Comparison of ENCODE assay signal across 8 worm cellular contexts in the genomic region with DNA sequence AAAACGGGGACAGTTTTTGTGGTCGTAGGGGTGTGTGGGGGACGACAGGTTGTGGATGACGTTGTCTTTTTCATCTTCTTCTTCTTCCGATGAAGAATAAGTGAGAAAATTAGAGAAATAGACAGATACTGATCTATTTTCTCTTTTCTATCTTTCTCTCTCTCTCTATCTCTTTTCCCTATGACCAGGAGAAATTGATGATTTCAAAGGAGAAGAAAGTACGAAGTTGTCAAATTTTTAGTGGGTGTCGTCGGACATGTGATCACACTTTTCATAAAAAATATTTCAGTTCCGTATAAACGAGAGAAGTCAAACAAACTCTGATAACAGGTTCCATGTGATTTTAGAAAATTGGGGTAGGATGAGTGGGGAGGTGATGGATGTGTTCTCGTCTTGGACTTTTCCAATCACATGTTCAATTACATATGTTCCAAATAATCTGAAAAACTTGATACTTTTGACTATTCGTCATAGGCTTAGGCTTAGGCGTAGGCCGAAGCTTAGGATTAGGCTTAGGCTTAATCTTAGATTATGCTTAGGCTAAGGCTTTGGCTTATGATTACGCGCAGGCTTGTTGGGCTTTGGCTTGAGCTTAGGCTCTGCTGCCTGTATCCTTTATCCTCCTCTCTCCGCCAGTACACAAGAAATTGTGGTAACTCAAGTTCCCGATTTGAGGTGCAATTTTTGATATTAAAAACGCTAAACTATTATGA.
TF ChIP-seq lines count a peak whose summit lies in the region.

No protein-coding gene starts in this region.

TF ChIP-seq in whole organism, L1 larva, 84 proteins besides CTCF, POLR2A, EP300 and RAD21 (continues in another document):
- no peak for TF ChIP-seq egl-13 (tag; optimal IDR thresholded peaks at IDR 0.05; lab: Kevin White, UChicago)
- peak; percentile 28 for TF ChIP-seq irx-1 (tag; optimal IDR thresholded peaks at IDR 0.05; lab: Kevin White, UChicago)
- peak; percentile 50 for TF ChIP-seq nhr-47 (tag; optimal IDR thresholded peaks at IDR 0.05; lab: Kevin White, UChicago)
- no peak for TF ChIP-seq sptf-1 (tag; optimal IDR thresholded peaks at IDR 0.05; lab: Kevin White, UChicago)
- no peak for TF ChIP-seq isw-1 (GFP tag; IDR thresholded peaks at IDR 0.05; lab: Robert Waterston, UW)
- no peak for TF ChIP-seq nhr-28 (tag; optimal IDR thresholded peaks at IDR 0.05; lab: Kevin White, UChicago)
- no peak for TF ChIP-seq unc-62 (GFP tag; optimal IDR thresholded peaks at IDR 0.05; lab: Kevin White, UChicago)
- no peak for TF ChIP-seq fos-1 (tag; optimal IDR thresholded peaks at IDR 0.05; lab: Kevin White, UChicago)
- TF ChIP-seq ceh-90 (tag; optimal IDR thresholded peaks at IDR 0.05; lab: Kevin White, UChicago), result no peak
- TF ChIP-seq fkh-4 (tag; optimal IDR thresholded peaks at IDR 0.05; lab: Kevin White, UChicago; ENCODE audit: borderline replicate concordance), result no peak

TF ChIP-seq in whole organism, L2 larva, 48 proteins besides CTCF, POLR2A, EP300 and RAD21 (continues in another document):
- peak; percentile 88 for TF ChIP-seq nhr-25 (tag; optimal IDR thresholded peaks at IDR 0.05; lab: Kevin White, UChicago)
- TF ChIP-seq aly-2 (tag; optimal IDR thresholded peaks at IDR 0.05; lab: Kevin White, UChicago), result no peak
- peak; percentile 30 for TF ChIP-seq nhr-10 (tag; optimal IDR thresholded peaks at IDR 0.05; lab: Kevin White, UChicago)
- TF ChIP-seq R02D3.7 (tag; optimal IDR thresholded peaks at IDR 0.05; lab: Kevin White, UChicago), result no peak
- no peak for TF ChIP-seq elt-1 (tag; optimal IDR thresholded peaks at IDR 0.05; lab: Kevin White, UChicago)
- TF ChIP-seq mab-5 (tag; optimal IDR thresholded peaks at IDR 0.05; lab: Kevin White, UChicago), result no peak
- peak; percentile 67 for TF ChIP-seq sem-4 (tag; optimal IDR thresholded peaks at IDR 0.05; lab: Kevin White, UChicago)
- peak; percentile 23 for TF ChIP-seq nhr-6 (tag; optimal IDR thresholded peaks at IDR 0.05; lab: Kevin White, UChicago)
- TF ChIP-seq crh-2 (tag; optimal IDR thresholded peaks at IDR 0.05; lab: Kevin White, UChicago), result peak; percentile 45
- no peak for TF ChIP-seq ama-1 (optimal IDR thresholded peaks at IDR 0.05; lab: Kevin White, UChicago)
- peak in 1 of 2 experiments; percentile 55 for TF ChIP-seq mdl-1 (tag; optimal IDR thresholded peaks at IDR 0.05; lab: Kevin White, UChicago)

TF ChIP-seq in whole organism, L3 larva, 47 proteins besides CTCF, POLR2A, EP300 and RAD21 (continues in another document):
- TF ChIP-seq pqm-1 (tag; optimal IDR thresholded peaks at IDR 0.05; lab: Kevin White, UChicago) (no peak), nhr-43 (tag; optimal IDR thresholded peaks at IDR 0.05; lab: Kevin White, UChicago; ENCODE audit: poor library complexity, severe bottlenecking) (peak; percentile 79), nfya-1 (tag; optimal IDR thresholded peaks at IDR 0.05; lab: Kevin White, UChicago; ENCODE audit: insufficient read depth) (peak; percentile 38), fos-1 (tag; optimal IDR thresholded peaks at IDR 0.05; lab: Kevin White, UChicago) (no peak), nhr-23 (tag; optimal IDR thresholded peaks at IDR 0.05; lab: Kevin White, UChicago) (peak; percentile 95), eor-1 (tag; optimal IDR thresholded peaks at IDR 0.05; lab: Kevin White, UChicago) (no peak), hmg-11 (tag; optimal IDR thresholded peaks at IDR 0.05; lab: Kevin White, UChicago) (no peak), nhr-28 (tag; optimal IDR thresholded peaks at IDR 0.05; lab: Kevin White, UChicago) (no peak), ceh-16 (tag; optimal IDR thresholded peaks at IDR 0.05; lab: Kevin White, UChicago) (no peak), ceh-9 (tag; optimal IDR thresholded peaks at IDR 0.05; lab: Kevin White, UChicago) (no peak)

TF ChIP-seq in whole organism, L4 larva, 104 proteins besides CTCF, POLR2A, EP300 and RAD21 (continues in another document):
- TF ChIP-seq fos-1 (tag; optimal IDR thresholded peaks at IDR 0.05; lab: Kevin White, UChicago) (no peak), nhr-28 (tag; optimal IDR thresholded peaks at IDR 0.05; lab: Kevin White, UChicago) (peak; percentile 53), lin-13 (GFP tag; optimal IDR thresholded peaks at IDR 0.05; lab: Kevin White, UChicago) (peak; percentile 30), lir-3 (tag; optimal IDR thresholded peaks at IDR 0.05; lab: Kevin White, UChicago) (no peak), spr-1 (tag; optimal IDR thresholded peaks at IDR 0.05; lab: Kevin White, UChicago) (peak; percentile 17), madf-5 (GFP tag; IDR thresholded peaks at IDR 0.05; lab: Robert Waterston, UW) (no peak), nhr-237 (tag; optimal IDR thresholded peaks at IDR 0.05; lab: Kevin White, UChicago) (no peak), unc-62 (GFP tag; optimal IDR thresholded peaks at IDR 0.05 in 1 of 2; lab: Kevin White, UChicago) (peak in 1 of 2 experiments; percentile 79), unc-62 (tag; optimal IDR thresholded peaks at IDR 0.05; lab: Kevin White, UChicago) (no peak), nhr-11 (tag; optimal IDR thresholded peaks at IDR 0.05; lab: Kevin White, UChicago) (peak; percentile 44), hmg-1.1 (GFP tag; IDR thresholded peaks at IDR 0.05; lab: Robert Waterston, UW) (peak; percentile 14; the same call in 1 of the 2 replicates)

TF ChIP-seq in whole organism, early embryonic, 17 proteins besides CTCF, POLR2A, EP300 and RAD21:
- TF ChIP-seq ceh-36 (tag; optimal IDR thresholded peaks at IDR 0.05; lab: Kevin White, UChicago) (peak; percentile 64), hnd-1 (tag; optimal IDR thresholded peaks at IDR 0.05; lab: Kevin White, UChicago) (no peak)

TF ChIP-seq in whole organism, late embryonic, 69 proteins besides CTCF, POLR2A, EP300 and RAD21:
- TF ChIP-seq ceh-18 (tag; optimal IDR thresholded peaks at IDR 0.05; lab: Kevin White, UChicago), result peak; percentile 18
- peak; percentile 60 for TF ChIP-seq dve-1 (tag; optimal IDR thresholded peaks at IDR 0.05; lab: Kevin White, UChicago)
- no peak for TF ChIP-seq pha-4 (tag; optimal IDR thresholded peaks at IDR 0.05; lab: Kevin White, UChicago)
- no peak for TF ChIP-seq pag-3 (tag; optimal IDR thresholded peaks at IDR 0.05; lab: Kevin White, UChicago; ENCODE audit: borderline replicate concordance)
- TF ChIP-seq hlh-30 (tag; optimal IDR thresholded peaks at IDR 0.05; lab: Kevin White, UChicago; ENCODE audit: insufficient read depth), result peak; percentile 13
- no peak for TF ChIP-seq lim-6 (tag; optimal IDR thresholded peaks at IDR 0.05; lab: Kevin White, UChicago)
- peak; percentile 72 for TF ChIP-seq unc-55 (GFP tag; optimal IDR thresholded peaks at IDR 0.05; lab: Kevin White, UChicago)
- no peak for TF ChIP-seq che-1 (tag; optimal IDR thresholded peaks at IDR 0.05; lab: Kevin White, UChicago)
- TF ChIP-seq ceh-19 (GFP tag; optimal IDR thresholded peaks at IDR 0.05; lab: Kevin White, UChicago), result no peak
- TF ChIP-seq hlh-6 (tag; optimal IDR thresholded peaks at IDR 0.05; lab: Kevin White, UChicago), result no peak
- no peak for TF ChIP-seq fax-1 (tag; optimal IDR thresholded peaks at IDR 0.05; lab: Kevin White, UChicago)
- TF ChIP-seq gmeb-2 (tag; optimal IDR thresholded peaks at IDR 0.05; lab: Kevin White, UChicago), result no peak

TF ChIP-seq in whole organism, mixed stage, embryonic, 35 proteins besides CTCF, POLR2A, EP300 and RAD21 (continues in another document):
- no peak for TF ChIP-seq zip-8 (tag; optimal IDR thresholded peaks at IDR 0.05; lab: Kevin White, UChicago)
- no peak for TF ChIP-seq mep-1 (tag; optimal IDR thresholded peaks at IDR 0.05; lab: Kevin White, UChicago)
- TF ChIP-seq ztf-11 (tag; optimal IDR thresholded peaks at IDR 0.05; lab: Kevin White, UChicago), result no peak
- TF ChIP-seq ces-1 (GFP tag; optimal IDR thresholded peaks at IDR 0.05; lab: Kevin White, UChicago), result no peak
- no peak for TF ChIP-seq hlh-1 (tag; optimal IDR thresholded peaks at IDR 0.05; lab: Kevin White, UChicago)
- no peak for TF ChIP-seq ceh-43 (GFP tag; optimal IDR thresholded peaks at IDR 0.05; lab: Kevin White, UChicago)
- TF ChIP-seq unc-62 (GFP tag; optimal IDR thresholded peaks at IDR 0.05; lab: Kevin White, UChicago), result peak; percentile 45
- TF ChIP-seq mls-2 (tag; optimal IDR thresholded peaks at IDR 0.05; lab: Kevin White, UChicago), result no peak
- peak; percentile 64 for TF ChIP-seq blmp-1 (tag; optimal IDR thresholded peaks at IDR 0.05; lab: Kevin White, UChicago)
- TF ChIP-seq elt-1 (tag; optimal IDR thresholded peaks at IDR 0.05; lab: Kevin White, UChicago; ENCODE audit: borderline replicate concordance, insufficient read depth), result peak; percentile 3
- TF ChIP-seq sem-2 (GFP tag; optimal IDR thresholded peaks at IDR 0.05; lab: Kevin White, UChicago), result no peak
- TF ChIP-seq lin-32 (GFP tag; optimal IDR thresholded peaks at IDR 0.05; lab: Kevin White, UChicago), result no peak
- no peak for TF ChIP-seq tbx-8 (GFP tag; optimal IDR thresholded peaks at IDR 0.05; lab: Kevin White, UChicago)
- no peak for TF ChIP-seq snpc-4 (tag; optimal IDR thresholded peaks at IDR 0.05; lab: Kevin White, UChicago)
- TF ChIP-seq bed-3 (GFP tag; optimal IDR thresholded peaks at IDR 0.05; lab: Kevin White, UChicago), result no peak
- peak; percentile 56 for TF ChIP-seq ham-2 (GFP tag; optimal IDR thresholded peaks at IDR 0.05; lab: Kevin White, UChicago)

TF ChIP-seq in whole organism, young adult, 124 proteins besides CTCF, POLR2A, EP300 and RAD21:
- TF ChIP-seq tbp1 (GFP tag; optimal IDR thresholded peaks at IDR 0.05; lab: Kevin White, UChicago) (peak; percentile 7), lin-40 (tag; optimal IDR thresholded peaks at IDR 0.05; lab: Kevin White, UChicago) (peak; percentile 55), ZK185.1 (tag; optimal IDR thresholded peaks at IDR 0.05; lab: Kevin White, UChicago; ENCODE audit: poor library complexity, severe bottlenecking) (peak; percentile 4), Y53F4B.3 (GFP tag; IDR thresholded peaks at IDR 0.05; lab: Robert Waterston, UW) (no peak), ztf-26 (tag; optimal IDR thresholded peaks at IDR 0.05; lab: Kevin White, UChicago) (peak; percentile 78), hlh-12 (tag; optimal IDR thresholded peaks at IDR 0.05; lab: Kevin White, UChicago) (no peak), somi-1 (GFP tag; optimal IDR thresholded peaks at IDR 0.05; lab: Kevin White, UChicago) (peak; percentile 93), Y79H2A.3 (GFP tag; conservative IDR thresholded peaks at IDR 0.05; lab: Robert Waterston, UW) (0 out of 2 replicates have a peak, but pooled peaks have one; percentile 13), nfyb-1 (GFP tag; IDR thresholded peaks at IDR 0.05; lab: Robert Waterston, UW) (0 out of 2 replicates have a peak, but pooled peaks have one; percentile 45), die-1 (tag; optimal IDR thresholded peaks at IDR 0.05; lab: Kevin White, UChicago) (peak; percentile 12), K12H6.12 (tag; optimal IDR thresholded peaks at IDR 0.05; lab: Kevin White, UChicago) (no peak), attf-5 (GFP tag; optimal IDR thresholded peaks at IDR 0.05; lab: Kevin White, UChicago) (peak; percentile 43), B0035.1 (tag; optimal IDR thresholded peaks at IDR 0.05; lab: Kevin White, UChicago) (no peak), cebp-1 (GFP tag; IDR thresholded peaks at IDR 0.05; lab: Robert Waterston, UW) (no peak), cebp-1 (tag; optimal IDR thresholded peaks at IDR 0.05; lab: Kevin White, UChicago) (peak; percentile 37), C06A6.2 (GFP tag; conservative IDR thresholded peaks at IDR 0.05; lab: Robert Waterston, UW) (peak; percentile 24; the same call in 1 of the 2 replicates)
